Worm (Caenorhabditis elegans) whole organism, dauer: ENCODE measurements around the gene C45G7.13.

Source experiments
- unc-62 ChIP-seq: sonication (generic microtip); optimal IDR thresholded peaks from 2 replicates; lab custom pipeline; 2017; ENCODE audit warnings: missing biosample characterization, missing genetic modification reagents, missing genetic modification characterization

The C45G7.13 gene

DNA sequence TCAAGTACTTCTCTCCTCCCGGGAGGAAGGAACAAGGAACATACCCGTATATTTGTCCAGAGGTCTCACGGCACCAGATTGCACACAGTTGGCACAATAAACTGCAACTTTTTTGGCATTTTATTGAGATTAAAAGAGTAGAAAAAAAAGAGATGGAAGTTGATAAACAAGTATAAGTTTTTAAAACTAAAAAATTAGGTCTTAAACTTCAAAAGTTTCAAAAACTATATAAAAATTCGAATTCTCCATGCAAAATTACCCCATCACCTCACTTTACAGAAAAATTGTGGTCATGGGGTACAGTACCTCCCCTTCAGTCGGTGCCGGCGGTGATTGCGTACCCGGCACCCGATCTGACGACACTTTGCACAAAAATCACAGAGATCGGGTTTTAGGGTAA is at the start of gene C45G7.13:
Gene C45G7.13, minus strand, starts transcription at position 101 of the 400 bp plus-strand sequence.
- no peak for TF ChIP-seq unc-62 (GFP tag; lab: Kevin White, UChicago)

DNA sequence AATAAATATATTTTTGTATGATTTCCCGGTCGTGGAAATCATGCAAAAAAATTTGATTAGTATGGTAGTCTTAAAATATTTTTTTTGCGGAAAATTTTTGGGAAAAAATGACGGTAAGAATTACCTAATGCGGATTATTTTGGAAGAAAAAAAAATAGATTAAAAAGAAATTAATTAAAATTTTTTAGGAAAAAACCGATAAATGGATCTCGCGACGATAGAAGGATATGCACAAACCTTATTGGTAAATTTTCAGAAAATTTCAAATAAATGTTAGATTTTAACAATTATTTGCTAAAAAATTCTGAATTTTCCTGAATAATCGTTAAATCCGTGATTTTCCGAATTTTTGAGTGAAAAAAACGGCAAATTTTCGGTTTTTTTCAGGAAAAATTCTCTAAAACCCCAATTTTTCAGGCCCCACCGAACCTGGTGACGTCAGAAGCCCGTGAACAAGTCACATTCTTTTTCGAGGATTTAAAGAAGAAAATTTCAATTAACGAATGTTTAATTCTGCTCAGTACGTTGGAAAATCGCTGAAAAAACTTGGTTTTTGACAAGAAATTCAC is 46.6 kb upstream of the C45G7.13 start, which contains the start of gene Y69A2AR.16:
Gene Y69A2AR.16, plus strand, starts transcription at position 189 of the 569 bp plus-strand sequence.
- TF ChIP-seq unc-62 (GFP tag; lab: Kevin White, UChicago), result no peak

DNA sequence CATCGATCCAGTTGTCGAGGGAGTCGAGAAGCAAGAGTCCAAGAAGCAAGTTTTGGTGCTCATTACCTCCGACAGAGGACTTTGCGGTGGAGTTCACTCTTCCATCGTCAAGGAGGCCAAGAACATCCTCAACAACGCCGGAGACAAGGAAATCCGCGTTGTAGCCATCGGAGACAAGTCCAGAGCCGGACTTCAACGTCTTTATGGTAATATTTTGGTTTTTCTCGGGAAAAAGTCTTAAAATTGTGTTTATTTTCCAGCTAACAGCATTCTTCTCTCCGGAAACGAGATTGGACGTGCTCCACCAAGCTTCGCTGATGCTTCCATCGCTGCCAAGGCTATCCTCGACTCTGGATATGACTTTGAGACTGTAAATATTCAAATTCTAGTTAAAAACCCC is 45.0 kb upstream of the C45G7.13 start:
- no peak for TF ChIP-seq unc-62 (GFP tag; lab: Kevin White, UChicago)

DNA sequence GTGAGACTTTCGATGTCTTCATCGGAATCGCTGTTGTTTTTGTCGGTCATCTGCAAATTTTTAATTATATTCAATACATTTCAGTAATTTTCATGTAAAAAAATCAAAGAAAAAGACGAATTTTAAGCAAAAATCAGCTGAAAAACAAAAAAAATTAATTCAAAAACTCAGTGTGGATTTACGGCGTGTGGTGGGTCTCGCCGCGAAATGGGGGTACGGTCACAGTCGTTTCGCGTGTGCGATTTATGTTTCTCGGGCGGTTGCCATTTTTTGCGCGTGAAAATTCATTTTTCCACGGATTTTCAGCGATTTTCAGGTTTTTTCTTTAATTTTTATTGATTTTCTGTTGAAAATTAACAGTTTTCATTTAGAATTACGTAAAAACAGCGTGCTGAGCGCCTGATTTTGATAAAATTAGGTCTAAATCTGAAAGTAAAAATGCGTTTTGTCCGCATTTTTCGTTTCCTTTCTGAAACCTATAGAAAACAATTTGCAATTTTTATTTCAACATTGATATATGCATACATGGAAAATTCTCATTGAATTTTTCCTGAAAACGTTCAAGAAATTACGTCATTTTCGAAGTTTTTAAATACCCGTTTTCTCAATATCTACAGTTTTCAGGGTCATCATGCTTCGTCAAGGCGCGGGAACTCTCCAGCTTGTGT is 44.1 kb upstream of the C45G7.13 start, which contains the start of the genes ccdc-12 and Y69A2AR.18:
Gene ccdc-12, minus strand, starts transcription at position 57 of the 668 bp plus-strand sequence.
Gene Y69A2AR.18, plus strand, starts transcription at position 618 of the 668 bp plus-strand sequence.
- no peak for TF ChIP-seq unc-62 (GFP tag; lab: Kevin White, UChicago)

DNA sequence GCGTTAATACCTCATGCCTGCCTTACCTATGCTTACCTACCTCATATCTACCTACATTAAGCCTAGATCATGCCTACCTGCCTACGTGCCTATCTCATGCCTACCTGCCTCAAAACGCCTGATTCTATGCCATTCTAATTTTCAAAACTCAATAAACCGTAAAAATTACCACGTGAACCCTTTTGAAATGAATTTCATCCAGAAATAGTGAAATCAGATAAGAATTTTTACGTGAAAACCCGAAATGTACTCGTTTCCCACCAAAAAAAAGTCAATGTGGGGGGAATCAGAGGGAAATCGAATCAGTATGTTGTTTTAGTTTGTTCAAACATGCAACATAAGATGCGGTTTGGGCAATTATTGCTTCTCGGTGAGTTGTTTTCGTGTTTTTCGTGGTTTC is 37.4 kb upstream of the C45G7.13 start, which contains the start of gene Y69A2AR.19:
Gene Y69A2AR.19, plus strand, starts transcription at position 301 of the 400 bp plus-strand sequence.
- TF ChIP-seq unc-62 (GFP tag; lab: Kevin White, UChicago), result no peak

DNA sequence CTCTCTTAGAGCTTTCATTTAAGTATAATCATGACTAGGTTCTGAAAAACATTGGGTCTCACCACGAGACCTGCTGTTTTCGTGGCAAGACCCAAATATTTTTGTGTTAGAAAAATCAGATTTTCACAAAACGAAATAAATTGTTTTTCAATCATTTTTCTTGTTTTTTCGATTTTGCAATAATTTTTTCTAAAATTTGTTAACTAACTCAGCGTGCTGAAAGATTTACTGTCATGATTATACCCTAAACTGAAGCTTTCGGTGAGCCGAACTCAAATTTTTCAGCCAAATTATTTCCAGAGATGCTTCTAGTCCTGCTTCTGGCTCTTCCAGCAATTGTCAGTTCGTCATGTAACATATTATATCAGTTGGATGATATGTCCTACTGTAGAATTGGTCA is 30.8 kb upstream of the C45G7.13 start, which contains the start of gene Y69A2AL.2:
Gene Y69A2AL.2, plus strand, starts transcription at position 301 of the 400 bp plus-strand sequence.
- no peak for TF ChIP-seq unc-62 (GFP tag; lab: Kevin White, UChicago)

DNA sequence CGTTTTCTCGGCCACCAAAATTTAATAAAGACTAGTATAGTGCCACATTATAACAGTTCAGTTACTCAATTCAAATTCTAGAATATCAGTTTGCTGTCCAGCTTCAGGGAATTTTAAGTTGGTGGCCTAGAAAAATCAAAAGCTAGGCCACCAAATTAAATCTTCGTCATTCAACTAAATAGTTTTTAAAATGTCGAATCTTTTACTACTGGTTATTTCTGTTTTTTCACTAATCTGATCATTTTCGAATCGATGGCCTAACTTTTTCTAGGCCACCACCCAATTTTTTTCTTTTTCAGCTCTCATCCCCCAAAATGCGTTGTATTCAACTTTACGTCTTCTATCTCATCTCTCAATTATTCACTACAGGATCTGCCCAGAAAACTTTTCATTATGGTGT is 25.3 kb upstream of the C45G7.13 start, which contains the start of gene grd-16:
Gene grd-16, plus strand, starts transcription at position 301 of the 400 bp plus-strand sequence.
- TF ChIP-seq unc-62 (GFP tag; lab: Kevin White, UChicago), result no peak

DNA sequence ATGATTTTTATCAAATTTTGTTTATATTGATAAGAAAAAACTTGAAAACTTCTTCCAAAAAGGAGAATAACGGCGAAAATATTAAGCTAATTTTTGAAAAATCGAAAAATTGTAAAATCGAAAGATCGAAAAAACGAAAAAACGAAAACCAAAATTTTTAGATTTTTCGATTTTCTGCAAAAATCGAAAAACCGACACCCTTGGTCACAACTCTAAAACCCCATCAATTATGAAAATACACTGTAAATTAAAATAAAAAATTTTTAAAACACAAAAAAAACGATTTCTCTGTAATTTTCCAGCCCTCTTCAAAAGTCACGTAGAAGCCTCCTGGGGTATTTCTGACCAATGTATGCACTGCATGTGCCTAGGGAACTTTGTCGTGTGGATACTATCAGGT is 19.0 kb upstream of the C45G7.13 start, which contains the start of gene ilys-1:
Gene ilys-1, plus strand, starts transcription at position 301 of the 400 bp plus-strand sequence.
- no peak for TF ChIP-seq unc-62 (GFP tag; lab: Kevin White, UChicago)

DNA sequence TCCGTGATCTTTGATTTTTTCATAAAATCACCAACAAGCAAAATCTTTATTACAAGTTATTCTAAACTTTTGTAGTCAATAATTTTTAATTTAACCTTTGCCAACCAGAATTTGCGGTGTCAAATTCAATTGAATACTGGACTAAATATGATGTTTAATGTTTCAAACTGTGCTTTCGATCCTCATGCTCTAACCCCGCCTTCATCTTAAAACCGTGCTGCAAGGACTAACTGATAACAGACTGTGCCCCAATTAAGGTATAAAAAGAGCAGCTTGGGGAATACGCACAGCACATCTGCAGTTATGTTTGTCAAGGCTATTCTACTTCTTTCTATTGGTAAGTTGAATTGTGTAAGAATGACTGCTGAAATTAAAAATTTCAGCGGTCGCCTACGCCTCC is 16.2 kb upstream of the C45G7.13 start, which contains the start of gene ilys-2:
Gene ilys-2, plus strand, starts transcription at position 301 of the 400 bp plus-strand sequence.
- TF ChIP-seq unc-62 (GFP tag; lab: Kevin White, UChicago), result no peak

DNA sequence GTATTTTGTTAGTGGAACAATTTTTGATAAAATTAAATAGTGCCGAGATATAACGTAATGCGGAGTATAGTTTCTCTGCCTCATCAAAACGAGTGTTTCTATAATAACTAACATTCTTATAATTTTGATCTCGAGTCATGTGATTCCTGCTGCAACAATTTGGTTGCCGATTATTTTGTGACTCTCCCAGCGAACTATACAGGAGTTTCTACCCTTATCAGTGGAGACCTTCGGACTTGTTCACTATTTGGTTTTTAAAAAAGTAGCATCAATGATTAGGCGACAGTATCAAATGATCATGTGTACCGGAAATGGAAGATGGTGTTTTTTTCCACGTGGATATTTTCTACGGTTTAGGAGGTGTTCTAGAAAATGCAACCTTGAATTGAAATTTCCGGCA is 15.1 kb upstream of the C45G7.13 start:
- no peak for TF ChIP-seq unc-62 (GFP tag; lab: Kevin White, UChicago)

DNA sequence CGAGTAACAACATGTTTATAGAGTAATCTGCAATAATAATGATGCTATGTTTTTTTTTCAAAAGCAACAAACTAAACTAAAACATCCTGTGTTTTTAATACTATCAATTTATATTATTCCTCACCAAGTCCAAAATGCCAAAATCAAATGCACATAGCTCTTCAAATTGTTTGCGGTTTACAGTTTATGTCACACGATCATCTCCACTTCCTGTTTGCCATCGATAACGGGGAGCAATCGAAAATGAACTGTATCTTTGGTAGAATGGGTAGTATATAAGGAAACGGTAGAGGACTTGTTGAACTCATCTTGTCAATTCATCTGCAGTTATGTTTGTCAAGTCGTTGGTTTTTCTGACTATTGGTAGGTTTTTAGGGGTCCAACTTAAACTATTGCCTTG is 13.0 kb upstream of the C45G7.13 start, which contains the start of gene ilys-3:
Gene ilys-3, plus strand, starts transcription at position 301 of the 400 bp plus-strand sequence.
- TF ChIP-seq unc-62 (GFP tag; lab: Kevin White, UChicago), result no peak

DNA sequence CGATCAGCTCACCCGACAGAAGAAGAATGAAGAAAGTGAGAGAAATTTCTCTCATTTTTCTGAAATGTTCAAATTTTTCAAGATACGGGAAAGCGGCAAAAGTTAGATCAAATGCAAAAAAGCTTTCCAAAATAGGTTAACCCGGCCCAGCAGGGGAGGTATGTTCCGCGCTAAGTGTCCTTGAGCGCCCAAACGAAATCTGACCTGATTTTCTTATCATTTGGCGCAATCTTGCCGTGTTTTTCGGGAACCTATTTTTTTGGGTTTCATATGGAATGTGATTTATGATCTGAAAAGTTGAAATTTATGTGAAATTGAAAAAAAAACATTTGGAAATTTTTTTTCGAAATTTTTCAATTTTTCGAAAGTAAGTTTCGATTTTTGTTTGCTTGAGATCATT is 12.2 kb upstream of the C45G7.13 start, which contains the start of gene cdh-10:
Gene cdh-10, minus strand, starts transcription at position 59 of the 400 bp plus-strand sequence.
- no peak for TF ChIP-seq unc-62 (GFP tag; lab: Kevin White, UChicago)

DNA sequence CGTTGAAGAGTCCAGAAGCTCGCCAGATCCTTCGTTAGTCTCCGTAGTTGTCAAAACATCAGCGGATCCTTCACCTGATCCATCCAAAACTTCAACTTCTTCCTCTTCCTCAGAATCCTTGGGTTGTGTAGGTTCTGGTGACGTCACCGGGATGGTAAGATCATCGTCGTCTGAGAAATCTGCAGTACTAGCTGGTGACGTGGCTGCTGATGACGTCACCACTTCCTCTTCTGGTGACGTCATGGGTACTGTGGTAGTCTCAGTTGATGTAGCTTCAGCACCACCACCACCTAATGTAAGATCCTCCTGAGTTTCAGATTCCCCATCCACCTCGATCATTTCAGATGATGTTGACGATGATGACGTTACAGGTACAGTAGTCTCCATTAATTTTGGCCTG is 10.3 kb upstream of the C45G7.13 start:
- no peak for TF ChIP-seq unc-62 (GFP tag; lab: Kevin White, UChicago)

DNA sequence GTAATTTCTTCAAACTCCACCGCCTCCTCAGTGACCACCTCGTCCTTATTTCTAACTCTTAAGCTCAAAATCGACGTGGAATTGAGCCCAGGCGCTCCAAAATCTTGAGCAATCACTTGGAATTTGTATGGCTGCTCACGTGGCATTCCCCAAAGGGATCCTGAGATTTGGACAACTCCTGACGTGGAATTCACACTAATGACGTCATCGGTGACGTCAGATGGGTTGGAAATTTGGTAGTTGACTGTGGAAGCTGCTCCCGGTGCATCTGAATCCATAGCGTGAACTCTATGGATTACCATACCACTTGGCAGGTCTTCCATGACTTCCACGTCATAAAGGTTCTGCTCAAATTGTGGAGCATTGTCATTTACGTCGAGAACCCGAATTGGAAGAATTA is 4.0 kb upstream of the C45G7.13 start:
- TF ChIP-seq unc-62 (GFP tag; lab: Kevin White, UChicago), result no peak

DNA sequence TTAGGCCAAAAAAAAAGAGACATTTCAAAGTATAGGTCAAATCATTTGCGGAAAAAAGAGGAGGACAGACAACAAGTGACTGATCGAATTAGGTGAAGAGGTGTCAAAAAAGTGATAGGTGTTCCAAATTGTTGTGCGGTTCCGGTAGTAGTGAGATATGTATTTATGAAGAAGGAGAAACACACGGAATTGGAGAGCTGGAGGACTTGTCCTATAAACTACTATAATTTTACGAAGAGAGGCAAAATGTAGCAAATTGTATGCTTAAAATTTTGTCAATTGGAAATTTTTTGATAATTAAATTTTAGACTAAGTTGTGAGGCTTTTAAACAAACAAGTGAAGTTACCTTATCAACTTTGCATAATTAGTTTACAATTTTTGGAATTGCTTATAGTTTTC is 522 bp upstream of the C45G7.13 start:
- TF ChIP-seq unc-62 (GFP tag; lab: Kevin White, UChicago), result no peak

DNA sequence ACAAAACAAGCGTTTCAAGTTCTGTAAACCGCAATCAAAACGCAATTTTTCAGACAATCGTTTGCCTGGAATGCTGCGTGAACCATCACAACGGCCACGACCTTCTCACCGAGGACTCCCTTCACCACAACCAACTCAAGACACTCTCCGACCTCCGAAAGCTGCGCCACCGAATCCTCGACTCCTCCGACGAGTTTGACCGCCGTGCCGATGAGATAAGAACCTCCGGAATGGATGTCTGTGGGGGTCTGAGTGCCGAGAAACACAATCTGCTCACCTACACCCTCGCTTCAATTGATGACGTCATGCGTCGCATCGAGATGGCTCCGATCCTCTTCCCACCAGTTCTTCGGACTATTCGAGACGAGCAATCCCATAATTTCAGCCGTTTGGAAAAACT is 16.8 kb downstream of the C45G7.13 start:
- no peak for TF ChIP-seq unc-62 (GFP tag; lab: Kevin White, UChicago)
